Worm (Caenorhabditis elegans): ENCODE measurements around the gene srw-95.

The srw-95 gene

ce11 chrIV:4776501-4776900 is 35.4 kb upstream of the srw-95 start:
- TF ChIP-seq ttx-3 (tag; optimal IDR thresholded peaks at IDR 0.05), result no peak
- peak; percentile 96 for TF ChIP-seq nfya-1 (tag; optimal IDR thresholded peaks at IDR 0.05)
- no peak for TF ChIP-seq mec-3 (tag; optimal IDR thresholded peaks at IDR 0.05; ENCODE audit: borderline replicate concordance)
- TF ChIP-seq unc-3 (GFP tag; conservative IDR thresholded peaks at IDR 0.05), result no peak
- no peak for TF ChIP-seq unc-3 (tag; optimal IDR thresholded peaks at IDR 0.05)
- no peak for TF ChIP-seq T23F11.4 (GFP tag; optimal IDR thresholded peaks at IDR 0.05)

ce11 chrIV:4780129-4780528 is 31.7 kb upstream of the srw-95 start, which contains the start of gene set-15:
Gene set-15 (minus strand): TSS chrIV:4780229.
- TF ChIP-seq zip-5 (tag; optimal IDR thresholded peaks at IDR 0.05) (no peak), T23F11.4 (GFP tag; optimal IDR thresholded peaks at IDR 0.05) (no peak), ceh-45 (GFP tag; IDR thresholded peaks at IDR 0.05) (no peak), ceh-6 (GFP tag; optimal IDR thresholded peaks at IDR 0.05) (no peak), pax-1 (tag; optimal IDR thresholded peaks at IDR 0.05) (no peak), syd-9 (tag; optimal IDR thresholded peaks at IDR 0.05) (no peak), ceh-19 (GFP tag; optimal IDR thresholded peaks at IDR 0.05) (no peak), pat-9 (tag; optimal IDR thresholded peaks at IDR 0.05) (no peak), ref-2 (tag; optimal IDR thresholded peaks at IDR 0.05) (no peak), madf-2 (tag; optimal IDR thresholded peaks at IDR 0.05) (no peak), che-1 (tag; optimal IDR thresholded peaks at IDR 0.05) (no peak)

- TF ChIP-seq nfya-1 (tag; optimal IDR thresholded peaks at IDR 0.05), result peak; percentile 4
- no peak for TF ChIP-seq hlh-8 (tag; optimal IDR thresholded peaks at IDR 0.05)
- peak; percentile 23 for TF ChIP-seq elt-2 (tag; optimal IDR thresholded peaks at IDR 0.05)
- peak; percentile 3 for TF ChIP-seq ceh-18 (tag; optimal IDR thresholded peaks at IDR 0.05)
- peak; percentile 15 for TF ChIP-seq madf-2 (tag; optimal IDR thresholded peaks at IDR 0.05)
- no peak for TF ChIP-seq eyg-1 (tag; optimal IDR thresholded peaks at IDR 0.05)
- no peak for TF ChIP-seq C38D4.7 (GFP tag; optimal IDR thresholded peaks at IDR 0.05)
- TF ChIP-seq T23F11.4 (GFP tag; optimal IDR thresholded peaks at IDR 0.05), result no peak
Observed at ce11 chrIV:4781123-4781522, 30.8 kb upstream of the srw-95 start.

ce11 chrIV:4784687-4785086 is 27.2 kb upstream of the srw-95 start:
- TF ChIP-seq gmeb-2 (tag; optimal IDR thresholded peaks at IDR 0.05), result peak; percentile 19

ce11 chrIV:4788332-4788731 is 23.5 kb upstream of the srw-95 start, which contains the start of gene nhr-104:
Gene nhr-104 (minus strand): TSS chrIV:4788692.
- TF ChIP-seq pqm-1 (tag; optimal IDR thresholded peaks at IDR 0.05) (no peak), pag-3 (tag; optimal IDR thresholded peaks at IDR 0.05; ENCODE audit: borderline replicate concordance) (no peak), elt-2 (tag; optimal IDR thresholded peaks at IDR 0.05) (peak; percentile 29), unc-55 (GFP tag; optimal IDR thresholded peaks at IDR 0.05) (no peak), che-1 (tag; optimal IDR thresholded peaks at IDR 0.05) (no peak), ceh-18 (tag; optimal IDR thresholded peaks at IDR 0.05) (no peak), pat-9 (tag; optimal IDR thresholded peaks at IDR 0.05) (no peak)

DNA sequence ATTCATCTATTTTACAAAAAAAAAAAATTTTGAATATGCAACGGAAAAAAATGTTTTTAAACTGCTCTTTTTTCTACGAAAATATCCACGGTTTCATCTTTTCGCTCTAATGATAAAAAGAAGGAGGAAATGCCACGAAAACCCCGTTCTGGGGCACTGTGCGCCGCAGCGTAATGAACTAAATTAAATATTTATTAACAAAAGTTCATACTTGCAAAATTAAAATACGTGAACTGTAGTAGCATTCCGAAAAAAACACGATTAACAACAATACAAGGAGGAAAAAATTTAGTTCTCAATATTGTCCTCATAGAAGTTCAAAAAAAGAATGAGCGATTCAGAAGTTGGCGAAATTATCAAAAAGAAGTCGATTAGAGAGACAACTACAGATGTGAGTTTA is 22.4 kb upstream of the srw-95 start, which contains the start of gene R11E3.1:
Gene R11E3.1, plus strand, starts transcription at position 301 of the 400 bp plus-strand sequence.
- TF ChIP-seq lin-11 (tag; optimal IDR thresholded peaks at IDR 0.05), result no peak
- no peak for TF ChIP-seq unc-3 (GFP tag; conservative IDR thresholded peaks at IDR 0.05)
- TF ChIP-seq unc-3 (tag; optimal IDR thresholded peaks at IDR 0.05), result no peak
- no peak for TF ChIP-seq nhr-11 (tag; optimal IDR thresholded peaks at IDR 0.05)
- TF ChIP-seq pqm-1 (tag; optimal IDR thresholded peaks at IDR 0.05), result no peak
- no peak for TF ChIP-seq pat-9 (tag; optimal IDR thresholded peaks at IDR 0.05)
- no peak for TF ChIP-seq dve-1 (tag; optimal IDR thresholded peaks at IDR 0.05)
- no peak for TF ChIP-seq ztf-16 (tag; optimal IDR thresholded peaks at IDR 0.05)
- no peak for TF ChIP-seq ttx-3 (tag; optimal IDR thresholded peaks at IDR 0.05)
- no peak for TF ChIP-seq zip-5 (tag; optimal IDR thresholded peaks at IDR 0.05)
- no peak for TF ChIP-seq ceh-34 (tag; optimal IDR thresholded peaks at IDR 0.05)
- no peak for TF ChIP-seq ceh-22 (tag; optimal IDR thresholded peaks at IDR 0.05)
- no peak for TF ChIP-seq ceh-18 (tag; optimal IDR thresholded peaks at IDR 0.05)
- no peak for TF ChIP-seq fkh-10 (GFP tag; optimal IDR thresholded peaks at IDR 0.05)
